Worm (Caenorhabditis elegans): ENCODE results near the gene ral-1.

DNA sequence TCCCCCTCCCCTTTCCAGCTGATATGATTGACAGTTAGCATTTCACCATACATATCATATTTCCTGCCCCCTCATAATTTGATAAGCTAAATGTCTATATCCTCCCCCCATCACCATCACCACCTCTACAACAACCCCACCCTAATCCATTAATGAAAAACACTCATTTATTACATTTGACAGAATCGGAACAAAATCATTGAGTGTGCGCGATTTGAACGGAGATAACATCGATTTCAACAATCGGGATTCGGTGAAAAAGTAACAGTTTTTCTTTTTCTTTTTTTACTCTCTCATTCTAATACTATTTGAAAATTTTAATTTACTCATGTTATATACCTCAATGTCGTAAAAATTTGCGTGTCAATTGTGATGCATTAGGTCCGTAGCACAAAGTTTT is 34.7 kb downstream of the ral-1 start:
- TF ChIP-seq ceh-31 (tag; optimal IDR thresholded peaks at IDR 0.05) (no peak), ceh-24 (tag; optimal IDR thresholded peaks at IDR 0.05) (no peak), pha-4 (tag; optimal IDR thresholded peaks at IDR 0.05) (no peak), dve-1 (tag; optimal IDR thresholded peaks at IDR 0.05) (no peak), Y22D7AL.16 (tag; optimal IDR thresholded peaks at IDR 0.05) (no peak), rnt-1 (tag; optimal IDR thresholded peaks at IDR 0.05) (no peak), ceh-30 (tag; optimal IDR thresholded peaks at IDR 0.05) (no peak), pax-1 (tag; optimal IDR thresholded peaks at IDR 0.05) (no peak), ceh-45 (GFP tag; IDR thresholded peaks at IDR 0.05) (no peak), mec-3 (tag; optimal IDR thresholded peaks at IDR 0.05; ENCODE audit: borderline replicate concordance) (no peak), ama-1 (optimal IDR thresholded peaks at IDR 0.05) (no peak)

Measured in whole organism, late embryonic.